Fruit fly (Drosophila melanogaster): ENCODE results near the gene CG7556.
A peak's percentile ranks its signal among the peaks of the same experiment; 100 is the strongest.

DNA sequence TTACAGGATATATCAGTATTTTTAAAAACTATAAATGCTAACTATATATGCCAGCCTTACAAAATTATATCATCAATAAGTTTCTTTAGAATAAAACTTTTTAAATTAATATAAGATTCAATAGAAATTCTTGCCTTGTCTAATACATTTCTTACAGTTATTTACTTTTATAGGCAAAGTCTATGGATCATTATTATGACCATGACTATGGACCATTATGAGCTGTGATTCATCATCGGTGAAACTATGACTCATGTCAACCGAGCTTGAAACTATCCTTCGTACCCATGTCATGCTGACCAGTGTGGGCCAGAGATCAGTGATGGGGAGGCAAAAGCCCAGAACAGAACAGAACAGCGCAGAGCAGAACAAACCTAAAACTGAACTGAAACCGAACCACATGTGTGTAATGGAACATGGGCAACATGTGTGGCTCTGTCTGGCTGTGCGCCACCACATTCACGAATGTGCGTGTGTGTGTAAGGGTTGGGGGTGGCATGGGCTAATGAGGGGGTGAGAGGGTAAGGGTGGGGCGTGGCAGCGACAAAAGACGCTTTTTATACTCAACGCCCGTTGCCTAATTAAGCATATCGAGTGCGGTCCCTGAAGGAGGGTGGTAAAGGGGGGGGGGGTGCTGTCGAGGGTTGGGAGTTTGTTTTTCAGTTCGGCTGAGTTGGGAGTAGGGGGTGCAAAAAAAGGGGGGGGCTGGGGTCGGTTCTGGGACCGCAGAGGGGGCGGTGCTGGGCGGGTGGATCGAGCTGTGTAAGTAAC is 20.9 kb downstream of the CG7556 start:
- TF ChIP-seq CG17806 (tag; optimal IDR thresholded peaks at IDR 0.05), result no peak
- no peak for TF ChIP-seq EcR (GFP tag; optimal IDR thresholded peaks at IDR 0.05)
- no peak for TF ChIP-seq D1 (tag; optimal IDR thresholded peaks at IDR 0.05)
- no peak for TF ChIP-seq CG34367 (tag; optimal IDR thresholded peaks at IDR 0.05)
- peak; percentile 19 for TF ChIP-seq CG9948 (tag; optimal IDR thresholded peaks at IDR 0.05)
- TF ChIP-seq CG4496 (GFP tag; IDR thresholded peaks at IDR 0.05), result no peak
- no peak for TF ChIP-seq gl (tag; optimal IDR thresholded peaks at IDR 0.05)
- no peak for TF ChIP-seq fd96Ca (GFP tag; IDR thresholded peaks at IDR 0.05)
- no peak for TF ChIP-seq CG10348 (GFP tag; IDR thresholded peaks at IDR 0.05)
- no peak for TF ChIP-seq Pif1B (GFP tag; optimal IDR thresholded peaks at IDR 0.05)
- no peak for TF ChIP-seq CG13204 (GFP tag; optimal IDR thresholded peaks at IDR 0.05)
- TF ChIP-seq CG15710 (tag; optimal IDR thresholded peaks at IDR 0.05), result peak; percentile 20
- no peak for TF ChIP-seq Pif1A (GFP tag; optimal IDR thresholded peaks at IDR 0.05)
